Fruit fly (Drosophila melanogaster): ENCODE measurements around the gene yip2.

DNA sequence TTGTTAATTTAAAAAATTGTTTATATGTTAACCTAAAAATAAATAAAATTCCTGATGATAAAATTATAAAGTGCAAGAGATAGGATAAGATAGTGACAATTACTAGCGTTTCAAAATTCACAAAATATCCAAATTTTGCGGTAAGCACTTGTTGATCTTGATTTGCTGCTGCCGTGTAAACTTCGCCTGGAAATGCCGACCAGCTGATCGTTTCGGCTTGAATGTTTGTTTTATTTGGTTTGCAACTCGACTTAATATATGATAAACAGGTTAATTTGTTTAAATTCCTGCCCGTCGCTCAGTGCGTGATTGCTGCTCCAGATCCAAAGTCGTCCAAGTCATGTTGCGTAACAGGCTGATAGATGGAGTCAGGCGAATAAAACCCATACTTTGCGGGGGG is 6.3 kb downstream of the yip2 start, which contains the start of gene CG4592:
- TF ChIP-seq pan (optimal IDR thresholded peaks at IDR 0.05): no peak
- TF ChIP-seq usp (GFP tag; optimal IDR thresholded peaks at IDR 0.05): no peak
- no peak for TF ChIP-seq Dll (optimal IDR thresholded peaks at IDR 0.05)
